Fruit fly (Drosophila melanogaster) whole organism, embryonic: ENCODE data around the gene CG6432.
A peak's percentile ranks its signal among the peaks of the same experiment; 100 is the strongest.

Source experiments
- Awh ChIP-seq: fragments of 200-800 bp; sonication (Bioruptor generic); IDR thresholded peaks from 2 replicates; pipeline ENCODE4, ENCODE4 v1.3.6; 2022; ENCODE audit warnings: missing biosample characterization, missing genetic modification characterization
- Blimp-1 ChIP-seq: fragments of 200-800 bp; sonication (Bioruptor generic); optimal IDR thresholded peaks from 3 replicates; lab custom pipeline; 2018; ENCODE audit warnings: missing biosample characterization, missing genetic modification characterization, mild to moderate bottlenecking, moderate library complexity, missing genetic modification reagents
- BtbVII ChIP-seq: fragments of 200-800 bp; sonication (Bioruptor generic); optimal IDR thresholded peaks from 3 replicates; lab custom pipeline; 2017; ENCODE audit warnings: missing biosample characterization, mild to moderate bottlenecking, missing genetic modification characterization
- CG11085 ChIP-seq: fragments of 200-800 bp; sonication (Bioruptor generic); IDR thresholded peaks from 2 replicates; pipeline ENCODE4 v1.3.6; 2022; ENCODE audit warnings: missing biosample characterization, missing genetic modification characterization
- CG12299 ChIP-seq: fragments of 200-800 bp; sonication (Bioruptor generic); optimal IDR thresholded peaks from 2 replicates; lab custom pipeline; 2018; ENCODE audit warnings: missing biosample characterization, mild to moderate bottlenecking, missing genetic modification characterization
- CG13287 ChIP-seq: fragments of 200-800 bp; sonication (Bioruptor generic); IDR thresholded peaks from 2 replicates; pipeline ENCODE4 v1.3.6; 2022; ENCODE audit warnings: missing biosample characterization, missing genetic modification characterization; ENCODE audit not compliant: partially characterized antibody
- CG14050 ChIP-seq: fragments of 200-800 bp; sonication (Bioruptor generic); IDR thresholded peaks from 3 replicates; pipeline ENCODE4 v1.3.6; 2022; ENCODE audit warnings: missing biosample characterization, missing genetic modification characterization
- CG14710 ChIP-seq: fragments of 200-800 bp; sonication (Bioruptor generic); optimal IDR thresholded peaks from 3 replicates; lab custom pipeline; 2019; ENCODE audit warnings: missing biosample characterization, mild to moderate bottlenecking, missing genetic modification characterization, moderate library complexity
- CG15269 ChIP-seq: fragments of 200-800 bp; sonication (Bioruptor generic); optimal IDR thresholded peaks from 2 replicates; lab custom pipeline; 2018; ENCODE audit warnings: missing biosample characterization, mild to moderate bottlenecking, missing genetic modification characterization, moderate library complexity
- CG15514 ChIP-seq: fragments of 200-800 bp; sonication (Bioruptor generic); optimal IDR thresholded peaks from 3 replicates; lab custom pipeline; 2017; ENCODE audit warnings: missing biosample characterization, missing genetic modification characterization, mild to moderate bottlenecking, moderate library complexity, missing genetic modification reagents
- CG18764 ChIP-seq: fragments of 200-800 bp; sonication (Bioruptor generic); optimal IDR thresholded peaks from 3 replicates; lab custom pipeline; 2016; ENCODE audit warnings: missing biosample characterization, missing genetic modification characterization
- CG30403 ChIP-seq: fragments of 200-800 bp; sonication (Bioruptor generic); optimal IDR thresholded peaks from 3 replicates; lab custom pipeline; 2016; ENCODE audit warnings: missing biosample characterization, missing genetic modification characterization
- CG33557 ChIP-seq: fragments of 200-800 bp; sonication (Bioruptor generic); optimal IDR thresholded peaks from 2 replicates; lab custom pipeline; 2019; ENCODE audit warnings: missing biosample characterization, mild to moderate bottlenecking, missing genetic modification characterization, moderate library complexity
- CG5953 ChIP-seq: fragments of 200-800 bp; sonication (Bioruptor generic); IDR thresholded peaks from 2 replicates; pipeline ENCODE4 v1.3.6; 2022; ENCODE audit warnings: missing biosample characterization, missing genetic modification characterization
- CG7271 ChIP-seq: fragments of 200-800 bp; sonication (Bioruptor generic); optimal IDR thresholded peaks from 2 replicates; lab custom pipeline; 2018; ENCODE audit warnings: missing biosample characterization, mild to moderate bottlenecking, missing genetic modification characterization, moderate library complexity
- CG7372 ChIP-seq: fragments of 200-800 bp; sonication (Bioruptor generic); IDR thresholded peaks from 2 replicates; pipeline ENCODE4 v1.3.6; 2022; ENCODE audit warnings: missing biosample characterization, missing genetic modification characterization
- CG8388 ChIP-seq: fragments of 200-800 bp; sonication (Bioruptor generic); optimal IDR thresholded peaks from 2 replicates; lab custom pipeline; 2019; ENCODE audit warnings: missing biosample characterization, mild to moderate bottlenecking, missing genetic modification characterization, moderate library complexity
- CG9797 ChIP-seq: fragments of 200-800 bp; sonication (Bioruptor generic); optimal IDR thresholded peaks from 3 replicates; lab custom pipeline; 2018; ENCODE audit warnings: missing biosample characterization, mild to moderate bottlenecking, missing genetic modification characterization
- CoRest ChIP-seq: fragments of 200-800 bp; sonication (Bioruptor generic); optimal IDR thresholded peaks from 3 replicates; lab custom pipeline; 2018; ENCODE audit warnings: missing biosample characterization, mild to moderate bottlenecking, missing genetic modification characterization, moderate library complexity
- Dad ChIP-seq: fragments of 200-800 bp; sonication (Bioruptor generic); optimal IDR thresholded peaks from 3 replicates; lab custom pipeline; 2016; ENCODE audit warnings: missing biosample characterization, missing genetic modification characterization
- Fer3 ChIP-seq: fragments of 200-800 bp; sonication (Bioruptor generic); optimal IDR thresholded peaks from 2 replicates; lab custom pipeline; 2018; ENCODE audit warnings: missing biosample characterization, mild to moderate bottlenecking, missing genetic modification characterization, moderate library complexity
- HHEX ChIP-seq: fragments of 200-800 bp; sonication (Bioruptor generic); optimal IDR thresholded peaks from 3 replicates; lab custom pipeline; 2017; ENCODE audit warnings: missing biosample characterization, mild to moderate bottlenecking, missing genetic modification characterization, missing genetic modification reagents
- HLH54F ChIP-seq: fragments of 200-800 bp; sonication (Bioruptor generic); optimal IDR thresholded peaks from 3 replicates; lab custom pipeline; 2016; ENCODE audit warnings: missing biosample characterization, missing genetic modification characterization
- Hr3 ChIP-seq: fragments of 200-800 bp; sonication (Bioruptor generic); optimal IDR thresholded peaks from 3 replicates; lab custom pipeline; 2016; ENCODE audit warnings: missing biosample characterization, missing genetic modification characterization
- NfI ChIP-seq: fragments of 200-800 bp; sonication (Bioruptor generic); optimal IDR thresholded peaks from 3 replicates; lab custom pipeline; 2018; ENCODE audit warnings: missing biosample characterization, mild to moderate bottlenecking, missing genetic modification characterization, moderate library complexity
- Pdp1 ChIP-seq, 2 experiments: fragments of 200-800 bp; sonication (Bioruptor generic); optimal IDR thresholded peaks; 3 replicates each; lab custom pipeline; 2016; ENCODE audit warnings: missing biosample characterization in 2 of 2, missing genetic modification characterization in 2 of 2, mild to moderate bottlenecking in 1 of 2, moderate library complexity in 1 of 2
- Side ChIP-seq: fragments of 200-800 bp; sonication (Bioruptor generic); optimal IDR thresholded peaks from 2 replicates; lab custom pipeline; 2016; ENCODE audit warnings: missing biosample characterization, missing genetic modification characterization
- Sox102F ChIP-seq: fragments of 200-800 bp; sonication (Bioruptor generic); optimal IDR thresholded peaks from 2 replicates; lab custom pipeline; 2018; ENCODE audit warnings: missing biosample characterization, mild to moderate bottlenecking, missing genetic modification characterization, moderate library complexity
- ab ChIP-seq: fragments of 200-800 bp; sonication (Bioruptor generic); optimal IDR thresholded peaks from 2 replicates; lab custom pipeline; 2016; ENCODE audit warnings: missing biosample characterization, missing genetic modification characterization
- ash1 ChIP-seq: fragments of 200-800 bp; sonication (Bioruptor generic); optimal IDR thresholded peaks from 2 replicates; lab custom pipeline; 2018; ENCODE audit warnings: missing biosample characterization, mild to moderate bottlenecking, missing genetic modification characterization
- bsh ChIP-seq, 2 experiments: fragments of 200-800 bp; sonication (Bioruptor generic); optimal IDR thresholded peaks; 2 replicates each; lab custom pipeline; 2017 to 2018; ENCODE audit warnings: mild to moderate bottlenecking in 2 of 2, missing biosample characterization in 2 of 2, missing genetic modification characterization in 2 of 2, moderate library complexity in 1 of 2
- chinmo ChIP-seq: fragments of 200-800 bp; sonication (Bioruptor generic); IDR thresholded peaks from 4 replicates; pipeline ENCODE4 v1.3.6; 2022; ENCODE audit warnings: missing biosample characterization, missing genetic modification characterization; ENCODE audit not compliant: partially characterized antibody
- corto ChIP-seq: fragments of 200-800 bp; sonication (Bioruptor generic); optimal IDR thresholded peaks from 2 replicates; lab custom pipeline; 2016; ENCODE audit warnings: missing biosample characterization, mild to moderate bottlenecking, missing genetic modification characterization, moderate library complexity
- cwo ChIP-seq: fragments of 200-800 bp; sonication (Bioruptor generic); optimal IDR thresholded peaks from 3 replicates; lab custom pipeline; 2017; ENCODE audit warnings: missing biosample characterization, missing genetic modification characterization, mild to moderate bottlenecking, moderate library complexity, missing genetic modification reagents
- dmrt99B ChIP-seq: fragments of 200-800 bp; sonication (Bioruptor generic); optimal IDR thresholded peaks from 2 replicates; lab custom pipeline; 2018; ENCODE audit warnings: missing biosample characterization, mild to moderate bottlenecking, missing genetic modification characterization, moderate library complexity
- emc ChIP-seq: fragments of 200-800 bp; sonication (Bioruptor generic); optimal IDR thresholded peaks from 2 replicates; lab custom pipeline; 2016; ENCODE audit warnings: missing biosample characterization, missing genetic modification characterization
- eve ChIP-seq, 2 experiments: fragments of >200 bp; optimal IDR thresholded peaks; 2 replicates each; lab custom pipeline; 2017; ENCODE audit warnings: missing biosample characterization in 2 of 2, missing genetic modification characterization in 2 of 2
- eyg ChIP-seq: fragments of 200-800 bp; sonication (Bioruptor generic); optimal IDR thresholded peaks from 3 replicates; lab custom pipeline; 2016; ENCODE audit warnings: missing biosample characterization, missing genetic modification characterization
- fd102C ChIP-seq: fragments of 200-800 bp; sonication (Bioruptor generic); optimal IDR thresholded peaks from 2 replicates; lab custom pipeline; 2018; ENCODE audit warnings: missing biosample characterization, mild to moderate bottlenecking, missing genetic modification characterization, moderate library complexity
- gt ChIP-seq: fragments of 200-800 bp; sonication (Bioruptor generic); IDR thresholded peaks from 2 replicates; pipeline ENCODE4 v1.3.6; 2022; ENCODE audit warnings: missing biosample characterization, missing genetic modification characterization
- hb ChIP-seq: fragments of 200-800 bp; sonication (Bioruptor generic); IDR thresholded peaks from 3 replicates; pipeline ENCODE4 v1.3.6; 2022; ENCODE audit warnings: missing biosample characterization, missing genetic modification characterization; ENCODE audit not compliant: partially characterized antibody
- lilli ChIP-seq: fragments of 200-800 bp; sonication (Bioruptor generic); optimal IDR thresholded peaks from 3 replicates; lab custom pipeline; 2016; ENCODE audit warnings: missing biosample characterization, missing genetic modification characterization
- nmo ChIP-seq: fragments of 200-800 bp; sonication (Bioruptor generic); optimal IDR thresholded peaks from 2 replicates; lab custom pipeline; 2018; ENCODE audit warnings: missing biosample characterization, mild to moderate bottlenecking, missing genetic modification characterization, moderate library complexity
- org-1 ChIP-seq: fragments of 200-800 bp; sonication (Bioruptor generic); optimal IDR thresholded peaks from 2 replicates; lab custom pipeline; 2017; ENCODE audit warnings: missing biosample characterization, missing genetic modification characterization
- sd ChIP-seq: fragments of 200-800 bp; sonication (Bioruptor generic); optimal IDR thresholded peaks from 3 replicates; lab custom pipeline; 2018; ENCODE audit warnings: missing biosample characterization, mild to moderate bottlenecking, missing genetic modification characterization, moderate library complexity
- slbo ChIP-seq: fragments of 200-800 bp; sonication (Bioruptor generic); IDR thresholded peaks from 2 replicates; pipeline ENCODE4 v1.3.6; 2022; ENCODE audit warnings: missing biosample characterization, missing genetic modification characterization
- tll ChIP-seq, 2 experiments: fragments of 200-800 bp in 1 of 2; fragments of >200 bp in 1 of 2; sonication (Bioruptor generic) in 1 of 2; optimal IDR thresholded peaks; 2 replicates each; lab custom pipeline; 2017 to 2019; ENCODE audit warnings: missing biosample characterization in 2 of 2, missing genetic modification characterization in 2 of 2, mild to moderate bottlenecking in 1 of 2, moderate library complexity in 1 of 2
- tna ChIP-seq: fragments of 200-800 bp; sonication (Bioruptor generic); IDR thresholded peaks from 2 replicates; pipeline ENCODE4 v1.3.6; 2022; ENCODE audit warnings: missing biosample characterization, missing genetic modification characterization; ENCODE audit not compliant: partially characterized antibody
- usp ChIP-seq: fragments of >200 bp; optimal IDR thresholded peaks from 2 replicates; lab custom pipeline; 2017; ENCODE audit warnings: missing biosample characterization, missing genetic modification characterization
- wek ChIP-seq: fragments of 200-800 bp; sonication (Bioruptor generic); optimal IDR thresholded peaks from 3 replicates; lab custom pipeline; 2018; ENCODE audit warnings: missing biosample characterization, mild to moderate bottlenecking, missing genetic modification characterization, moderate library complexity

The CG6432 gene

DNA sequence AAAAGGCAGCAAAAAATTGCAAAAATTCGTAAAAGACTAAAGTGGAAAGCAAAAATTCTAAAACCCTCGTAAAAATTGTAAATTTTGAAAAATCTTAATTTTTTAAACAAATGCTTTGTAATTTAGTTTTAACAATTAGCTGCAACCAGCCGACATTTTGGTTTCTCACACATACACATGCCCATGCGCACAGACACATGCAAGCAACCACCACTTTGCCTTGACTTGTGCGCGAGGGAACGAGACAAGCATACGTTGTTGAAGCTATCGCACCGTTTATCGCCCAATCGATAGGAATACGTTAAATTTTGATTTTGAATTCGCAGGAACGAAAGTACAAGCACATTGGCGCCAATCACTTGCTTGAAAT is 16.4 kb upstream of the CG6432 start (continued):
- TF ChIP-seq BtbVII (GFP tag; lab: Kevin White, UChicago) (no peak), CG11085 (GFP tag; lab: Robert Waterston, UW) (no peak), Dad (GFP tag; lab: Kevin White, UChicago) (no peak), CG8388 (GFP tag; lab: Kevin White, UChicago) (no peak), tna (GFP tag; lab: Robert Waterston, UW) (peak; percentile 75), corto (GFP tag; lab: Kevin White, UChicago) (no peak), tll (GFP tag; optimal IDR thresholded peaks at IDR 0.05; lab: Kevin White, UChicago) (peak in 1 of 2 experiments; percentile 61), CoRest (no peak), eve (GFP tag; optimal IDR thresholded peaks at IDR 0.05; lab: Kevin White, UChicago) (no peak), dmrt99B (tag; lab: Kevin White, UChicago) (no peak), CG9797 (no peak), CG15269 (tag; lab: Kevin White, UChicago) (no peak), CG12299 (tag; lab: Kevin White, UChicago) (peak; percentile 68), nmo (no peak), CG33557 (no peak), emc (no peak), gt (no peak), CG13287 (GFP tag; lab: Robert Waterston, UW) (peak; percentile 79), ab (GFP tag; lab: Kevin White, UChicago) (no peak), Fer3 (tag; lab: Kevin White, UChicago) (no peak), CG7271 (tag; lab: Kevin White, UChicago) (no peak), Pdp1 (GFP tag; optimal IDR thresholded peaks at IDR 0.05; lab: Kevin White, UChicago) (no peak), CG14710 (tag; lab: Kevin White, UChicago) (peak; percentile 38), cwo (GFP tag; lab: Kevin White, UChicago) (no peak), slbo (GFP tag; lab: Robert Waterston, UW) (no peak), sd (no peak), wek (GFP tag; lab: Kevin White, UChicago) (no peak), HHEX (GFP tag; lab: Kevin White, UChicago) (no peak), eyg (no peak), Side (GFP tag; lab: Kevin White, UChicago) (peak; percentile 1), CG5953 (GFP tag; lab: Robert Waterston, UW) (no peak), chinmo (GFP tag; lab: Robert Waterston, UW) (peak; percentile 81; the same call in 3 of the 4 replicates), CG7372 (GFP tag; lab: Robert Waterston, UW) (no peak), Sox102F (no peak), hb (GFP tag; lab: Robert Waterston, UW) (peak; percentile 59; the same call in 1 of the 3 replicates), CG18764 (GFP tag; lab: Kevin White, UChicago) (no peak), usp (GFP tag; lab: Kevin White, UChicago) (no peak), Hr3 (GFP tag; lab: Kevin White, UChicago) (no peak), NfI (GFP tag; lab: Kevin White, UChicago) (no peak), Blimp-1 (no peak), CG14050 (GFP tag; lab: Robert Waterston, UW) (no peak), fd102C (no peak), org-1 (GFP tag; lab: Kevin White, UChicago) (no peak), Awh (GFP tag; lab: Robert Waterston, UW) (no peak), CG15514 (GFP tag; lab: Kevin White, UChicago) (peak; percentile 49), ash1 (GFP tag; lab: Kevin White, UChicago) (no peak), bsh (GFP tag; optimal IDR thresholded peaks at IDR 0.05; lab: Kevin White, UChicago) (no peak), lilli (GFP tag; lab: Kevin White, UChicago) (no peak), HLH54F (no peak), CG30403 (GFP tag; lab: Kevin White, UChicago) (peak; percentile 6)
